Fruit fly (Drosophila melanogaster) whole organism, pupa: ENCODE results near the gene Tektin-A.

Source experiments
- CG34367 ChIP-seq: fragments of 200-800 bp; sonication (Bioruptor generic); optimal IDR thresholded peaks from 2 replicates; lab custom pipeline; 2018; ENCODE audit warnings: missing biosample characterization, mild to moderate bottlenecking, missing genetic modification characterization
- CG4496 ChIP-seq: fragments of 200-800 bp; sonication (Bioruptor generic); IDR thresholded peaks from 3 replicates; pipeline ENCODE4 v1.3.6; 2022; ENCODE audit warnings: missing biosample characterization, missing genetic modification characterization

dm6 chr2L:15846600-15846999 lies 7.3 kb upstream of the Tektin-A start:
- TF ChIP-seq CG4496 (GFP tag; lab: Robert Waterston, UW) (no peak), CG34367 (tag; lab: Kevin White, UChicago) (no peak)
